In the genomic region with DNA sequence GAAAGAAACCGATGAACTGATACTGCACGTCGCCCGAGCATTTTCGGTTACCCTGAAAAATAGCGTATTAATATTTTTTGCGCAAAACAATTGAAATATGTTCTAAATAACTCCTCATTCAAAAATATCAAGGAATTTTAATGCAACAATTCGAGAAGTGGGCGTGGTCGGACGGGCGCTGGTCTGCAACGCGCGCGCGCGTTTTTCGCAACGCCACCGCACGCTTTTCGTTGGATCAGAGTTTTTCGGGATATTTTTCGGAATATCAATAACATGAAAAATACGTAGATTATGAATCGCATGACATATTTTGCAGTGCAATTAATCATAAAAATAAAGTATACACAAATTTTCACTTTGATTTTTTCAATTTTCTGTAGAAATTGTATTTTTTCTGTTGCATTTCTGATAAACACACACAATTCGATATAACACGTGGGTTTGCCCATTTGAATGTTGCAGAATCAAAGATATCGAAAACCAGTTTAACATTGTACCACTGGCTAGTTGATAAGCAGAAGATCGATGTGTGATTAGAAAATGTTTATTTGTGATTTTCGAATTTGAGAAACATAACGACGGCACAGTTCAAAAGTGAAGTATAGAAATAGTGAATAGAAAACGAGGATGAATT, we compare ENCODE assay signal across 3 worm cellular contexts.
TF ChIP-seq lines count a peak whose summit lies in the region.

A gene (minus strand): TSS at position 52 of the 634 bp plus-strand sequence.

TF ChIP-seq in whole organism, L2 larva, 48 proteins besides CTCF, POLR2A, EP300 and RAD21 (continued from another document):
- TF ChIP-seq unc-62 (GFP tag; optimal IDR thresholded peaks at IDR 0.05; lab: Kevin White, UChicago) = no peak
- TF ChIP-seq elt-1 (tag; optimal IDR thresholded peaks at IDR 0.05; lab: Kevin White, UChicago) = no peak
- no peak for TF ChIP-seq mdl-1 (tag; optimal IDR thresholded peaks at IDR 0.05; lab: Kevin White, UChicago)
- TF ChIP-seq aly-2 (tag; optimal IDR thresholded peaks at IDR 0.05; lab: Kevin White, UChicago) = no peak
- no peak for TF ChIP-seq unc-55 (GFP tag; optimal IDR thresholded peaks at IDR 0.05; lab: Kevin White, UChicago)
- TF ChIP-seq mbf-1 (tag; optimal IDR thresholded peaks at IDR 0.05; lab: Kevin White, UChicago) = no peak
- no peak for TF ChIP-seq nhr-77 (tag; optimal IDR thresholded peaks at IDR 0.05; lab: Kevin White, UChicago)
- TF ChIP-seq ztf-11 (tag; optimal IDR thresholded peaks at IDR 0.05; lab: Kevin White, UChicago) = no peak
- TF ChIP-seq sma-9 (GFP tag; optimal IDR thresholded peaks at IDR 0.05; lab: Kevin White, UChicago) = no peak
- no peak for TF ChIP-seq sma-9 (tag; optimal IDR thresholded peaks at IDR 0.05; lab: Kevin White, UChicago)
- no peak for TF ChIP-seq fos-1 (tag; optimal IDR thresholded peaks at IDR 0.05; lab: Kevin White, UChicago)
- no peak for TF ChIP-seq zag-1 (tag; optimal IDR thresholded peaks at IDR 0.05; lab: Kevin White, UChicago)
- TF ChIP-seq Y55F3AM.14 (GFP tag; optimal IDR thresholded peaks at IDR 0.05; lab: Kevin White, UChicago) = no peak
- TF ChIP-seq nhr-11 (tag; optimal IDR thresholded peaks at IDR 0.05; lab: Kevin White, UChicago) = no peak
- TF ChIP-seq nhr-237 (tag; optimal IDR thresholded peaks at IDR 0.05; lab: Kevin White, UChicago) = no peak
- no peak for TF ChIP-seq ceh-82 (tag; optimal IDR thresholded peaks at IDR 0.05; lab: Kevin White, UChicago)
- peak; percentile 21 to 45 for TF ChIP-seq lsy-2 (tag; optimal IDR thresholded peaks at IDR 0.05; lab: Kevin White, UChicago)
- no peak for TF ChIP-seq ceh-16 (tag; optimal IDR thresholded peaks at IDR 0.05; lab: Kevin White, UChicago)
- TF ChIP-seq nhr-129 (tag; optimal IDR thresholded peaks at IDR 0.05; lab: Kevin White, UChicago) = peak; percentile 47
- no peak for TF ChIP-seq ama-1 (optimal IDR thresholded peaks at IDR 0.05; lab: Kevin White, UChicago)
- TF ChIP-seq gmeb-1 (tag; optimal IDR thresholded peaks at IDR 0.05; lab: Kevin White, UChicago) = peak; percentile 43
- no peak for TF ChIP-seq peb-1 (tag; optimal IDR thresholded peaks at IDR 0.05; lab: Kevin White, UChicago)
- TF ChIP-seq lin-39 (tag; optimal IDR thresholded peaks at IDR 0.05; lab: Kevin White, UChicago) = no peak
- no peak for TF ChIP-seq elt-3 (tag; optimal IDR thresholded peaks at IDR 0.05; lab: Kevin White, UChicago)
- no peak for TF ChIP-seq lin-13 (GFP tag; optimal IDR thresholded peaks at IDR 0.05; lab: Kevin White, UChicago)
- no peak for TF ChIP-seq unc-39 (tag; optimal IDR thresholded peaks at IDR 0.05; lab: Kevin White, UChicago)
- TF ChIP-seq nhr-23 (tag; optimal IDR thresholded peaks at IDR 0.05; lab: Kevin White, UChicago) = no peak

TF ChIP-seq in whole organism, L4 larva, 104 proteins besides CTCF, POLR2A, EP300 and RAD21 (continued from another document):
- peak in 1 of 2 experiments; percentile 13 for TF ChIP-seq daf-16 (GFP tag; optimal IDR thresholded peaks at IDR 0.05; lab: Kevin White, UChicago)
- TF ChIP-seq daf-16 (tag; optimal IDR thresholded peaks at IDR 0.05; lab: Kevin White, UChicago) = peak; percentile 53
- peak; percentile 50; the same call in 1 of the 2 replicates for TF ChIP-seq hmg-1.1 (GFP tag; IDR thresholded peaks at IDR 0.05; lab: Robert Waterston, UW)
- peak; percentile 1 for TF ChIP-seq F49E8.2 (tag; optimal IDR thresholded peaks at IDR 0.05; lab: Kevin White, UChicago; ENCODE audit: borderline replicate concordance)
- peak; percentile 37 for TF ChIP-seq rbr-2 (tag; optimal IDR thresholded peaks at IDR 0.05; lab: Kevin White, UChicago)
- peak in 1 of 2 experiments; percentile 36 for TF ChIP-seq lsy-2 (tag; optimal IDR thresholded peaks at IDR 0.05; lab: Kevin White, UChicago)
- TF ChIP-seq mxl-3 (GFP tag; optimal IDR thresholded peaks at IDR 0.05; lab: Kevin White, UChicago) = peak; percentile 54
- TF ChIP-seq dpl-1 (GFP tag; optimal IDR thresholded peaks at IDR 0.05; lab: Kevin White, UChicago) = peak; percentile 33
- peak; percentile 48 for TF ChIP-seq nhr-102 (tag; optimal IDR thresholded peaks at IDR 0.05; lab: Kevin White, UChicago)
- peak; percentile 79 for TF ChIP-seq mes-2 (tag; optimal IDR thresholded peaks at IDR 0.05; lab: Kevin White, UChicago; ENCODE audit: poor library complexity, severe bottlenecking)
TF ChIP-seq in whole organism, L4 larva: peak in this region for 22.

TF ChIP-seq in whole organism, late embryonic, 69 proteins besides CTCF, POLR2A, EP300 and RAD21 (continued from another document):
- peak; percentile 14 for TF ChIP-seq K09A11.1 (tag; optimal IDR thresholded peaks at IDR 0.05; lab: Kevin White, UChicago; ENCODE audit: insufficient read depth)
- TF ChIP-seq ceh-14 (tag; optimal IDR thresholded peaks at IDR 0.05; lab: Kevin White, UChicago) = peak; percentile 48
- TF ChIP-seq pqm-1 (tag; optimal IDR thresholded peaks at IDR 0.05; lab: Kevin White, UChicago) = no peak
- TF ChIP-seq tbx-2 (tag; optimal IDR thresholded peaks at IDR 0.05; lab: Kevin White, UChicago) = peak; percentile 60
- peak; percentile 42 for TF ChIP-seq zip-5 (tag; optimal IDR thresholded peaks at IDR 0.05; lab: Kevin White, UChicago)
- TF ChIP-seq che-1 (tag; optimal IDR thresholded peaks at IDR 0.05; lab: Kevin White, UChicago) = peak; percentile 2
- peak; percentile 54 for TF ChIP-seq ttx-3 (tag; optimal IDR thresholded peaks at IDR 0.05; lab: Kevin White, UChicago)
- no peak for TF ChIP-seq unc-3 (GFP tag; conservative IDR thresholded peaks at IDR 0.05; lab: Robert Waterston, UW)
- peak; percentile 40 for TF ChIP-seq unc-3 (tag; optimal IDR thresholded peaks at IDR 0.05; lab: Kevin White, UChicago)
- no peak for TF ChIP-seq dmd-4 (tag; optimal IDR thresholded peaks at IDR 0.05; lab: Kevin White, UChicago; ENCODE audit: borderline replicate concordance)
- TF ChIP-seq ceh-31 (tag; optimal IDR thresholded peaks at IDR 0.05; lab: Kevin White, UChicago) = peak; percentile 49
- TF ChIP-seq ref-2 (tag; optimal IDR thresholded peaks at IDR 0.05; lab: Kevin White, UChicago) = no peak
- peak; percentile 56 for TF ChIP-seq ztf-16 (tag; optimal IDR thresholded peaks at IDR 0.05; lab: Kevin White, UChicago)
- TF ChIP-seq tbx-7 (tag; optimal IDR thresholded peaks at IDR 0.05; lab: Kevin White, UChicago) = peak; percentile 2
- no peak for TF ChIP-seq odd-2 (tag; optimal IDR thresholded peaks at IDR 0.05; lab: Kevin White, UChicago)
- TF ChIP-seq C38D4.7 (GFP tag; optimal IDR thresholded peaks at IDR 0.05; lab: Kevin White, UChicago) = peak; percentile 23
- no peak for TF ChIP-seq hlh-30 (tag; optimal IDR thresholded peaks at IDR 0.05; lab: Kevin White, UChicago; ENCODE audit: insufficient read depth)
- TF ChIP-seq ahr-1 (tag; optimal IDR thresholded peaks at IDR 0.05; lab: Kevin White, UChicago) = no peak
- peak; percentile 23 for TF ChIP-seq sdc-2 (tag; optimal IDR thresholded peaks at IDR 0.05; lab: Kevin White, UChicago)
- TF ChIP-seq madf-2 (tag; optimal IDR thresholded peaks at IDR 0.05; lab: Kevin White, UChicago) = peak; percentile 62
- TF ChIP-seq pag-3 (tag; optimal IDR thresholded peaks at IDR 0.05; lab: Kevin White, UChicago; ENCODE audit: borderline replicate concordance) = no peak
- TF ChIP-seq ceh-2 (tag; optimal IDR thresholded peaks at IDR 0.05; lab: Kevin White, UChicago) = no peak
- TF ChIP-seq gmeb-2 (tag; optimal IDR thresholded peaks at IDR 0.05; lab: Kevin White, UChicago) = peak; percentile 29
- peak; percentile 20 for TF ChIP-seq pha-2 (tag; optimal IDR thresholded peaks at IDR 0.05; lab: Kevin White, UChicago)
- TF ChIP-seq elt-4 (tag; optimal IDR thresholded peaks at IDR 0.05; lab: Kevin White, UChicago) = no peak
- TF ChIP-seq ceh-6 (GFP tag; optimal IDR thresholded peaks at IDR 0.05; lab: Kevin White, UChicago) = peak; percentile 12
- TF ChIP-seq C08G9.2 (tag; optimal IDR thresholded peaks at IDR 0.05; lab: Kevin White, UChicago) = peak; percentile 36
- no peak for TF ChIP-seq ama-1 (optimal IDR thresholded peaks at IDR 0.05; lab: Kevin White, UChicago)
- peak; percentile 35 for TF ChIP-seq rnt-1 (tag; optimal IDR thresholded peaks at IDR 0.05; lab: Kevin White, UChicago)
- TF ChIP-seq ceh-18 (tag; optimal IDR thresholded peaks at IDR 0.05; lab: Kevin White, UChicago) = peak; percentile 4
- peak; percentile 69 for TF ChIP-seq nfya-1 (tag; optimal IDR thresholded peaks at IDR 0.05; lab: Kevin White, UChicago)
- no peak for TF ChIP-seq ceh-45 (GFP tag; IDR thresholded peaks at IDR 0.05; lab: Robert Waterston, UW)
- no peak for TF ChIP-seq T23F11.4 (GFP tag; optimal IDR thresholded peaks at IDR 0.05; lab: Kevin White, UChicago)
- peak; percentile 6 for TF ChIP-seq hlh-8 (tag; optimal IDR thresholded peaks at IDR 0.05; lab: Kevin White, UChicago)
- no peak for TF ChIP-seq eyg-1 (tag; optimal IDR thresholded peaks at IDR 0.05; lab: Kevin White, UChicago)
TF ChIP-seq in whole organism, late embryonic: peak in this region for 36.
